Fruit fly (Drosophila melanogaster) whole organism, adult: ENCODE measurements around the gene CG32269.

Experiments
- CG7101 ChIP-seq: fragments of 200-800 bp; sonication (Bioruptor generic); optimal IDR thresholded peaks from 2 replicates; lab custom pipeline; 2018; ENCODE audit warnings: missing biosample characterization, mild to moderate bottlenecking, missing genetic modification characterization, moderate library complexity
- Clk ChIP-seq: fragments of 200-800 bp; sonication (Bioruptor generic); optimal IDR thresholded peaks from 2 replicates; lab custom pipeline; 2017; ENCODE audit warnings: missing biosample characterization, missing genetic modification characterization
- Crg-1 ChIP-seq: fragments of 200-800 bp; sonication (Bioruptor generic); optimal IDR thresholded peaks from 2 replicates; lab custom pipeline; 2016; ENCODE audit warnings: missing biosample characterization, missing genetic modification characterization
- Mnt ChIP-seq: fragments of 200-800 bp; sonication (Bioruptor generic); optimal IDR thresholded peaks from 2 replicates; lab custom pipeline; 2016; ENCODE audit warnings: missing biosample characterization, mild to moderate bottlenecking, missing genetic modification characterization
- cnc ChIP-seq, 2 experiments: fragments of >200 bp; optimal IDR thresholded peaks; 2 replicates each; lab custom pipeline; 2017
- kay ChIP-seq: fragments of 200-800 bp; sonication (Bioruptor generic); peaks from one replicate; lab custom pipeline; 2016; ENCODE audit warnings: missing biosample characterization, missing genetic modification characterization, borderline replicate concordance
- tj ChIP-seq: fragments of 200-800 bp; sonication (Bioruptor generic); optimal IDR thresholded peaks from 3 replicates; lab custom pipeline; 2017; ENCODE audit warnings: missing biosample characterization, mild to moderate bottlenecking, missing genetic modification characterization, moderate library complexity
- toe ChIP-seq: fragments of 200-800 bp; sonication (Bioruptor generic); optimal IDR thresholded peaks from 2 replicates; lab custom pipeline; 2016; ENCODE audit warnings: missing biosample characterization, missing genetic modification characterization

DNA sequence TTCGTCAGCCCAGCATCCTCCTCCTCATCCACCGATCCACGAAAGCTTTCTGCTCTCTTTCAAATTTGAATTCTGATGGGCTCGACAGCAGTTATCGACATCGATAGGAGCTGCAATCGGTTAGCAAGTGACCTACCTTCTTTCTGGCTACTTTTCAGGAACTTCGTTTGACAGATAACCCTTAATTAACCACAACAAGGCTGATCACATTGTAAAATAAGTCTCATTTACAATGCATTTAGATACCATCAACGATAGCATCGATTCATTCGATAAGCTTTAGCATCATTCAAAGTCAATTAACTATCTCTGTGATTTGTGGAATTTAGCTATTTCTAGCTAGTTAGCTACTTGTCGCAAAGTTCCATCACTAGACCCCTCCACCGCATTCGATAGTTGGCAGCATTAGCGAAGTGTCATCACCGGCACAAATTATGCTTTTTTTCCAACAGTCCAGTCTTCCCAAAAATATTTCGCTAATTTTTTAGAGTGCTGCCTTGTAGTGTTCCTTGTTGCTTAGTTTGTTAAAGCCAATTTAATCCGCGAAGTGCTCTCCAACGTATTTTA lies 30.2 kb downstream of the CG32269 start, which contains the start of the genes MnM and Girdin:
- TF ChIP-seq Crg-1, result peak; percentile 54
- TF ChIP-seq tj (GFP tag; lab: Kevin White, UChicago), result peak; percentile 31
- peak; percentile 9 for TF ChIP-seq Clk (GFP tag; lab: Kevin White, UChicago)
- TF ChIP-seq toe (GFP tag; lab: Kevin White, UChicago), result peak; percentile 67
- TF ChIP-seq kay (GFP tag; lab: Kevin White, UChicago), result no peak
- peak; percentile 58 for TF ChIP-seq Mnt (GFP tag; lab: Kevin White, UChicago)
- no peak for TF ChIP-seq cnc (optimal IDR thresholded peaks at IDR 0.05; lab: Kevin White, UChicago)
- TF ChIP-seq CG7101, result peak; percentile 43
